Worm (Caenorhabditis elegans) whole organism, mixed stage, embryonic: ENCODE data around the gene acc-2.

Source experiments
- M03D4.4 ChIP-seq: sonication (generic microtip); optimal IDR thresholded peaks from 2 replicates; lab custom pipeline; 2017; ENCODE audit warnings: mild to moderate bottlenecking, missing genetic modification characterization, missing compliant biosample characterization
- bed-3 ChIP-seq: fragments of 200-800 bp; sonication (Bioruptor generic); optimal IDR thresholded peaks from 3 replicates; lab custom pipeline; 2018; ENCODE audit warnings: mild to moderate bottlenecking, missing genetic modification characterization, moderate library complexity, missing compliant biosample characterization
- blmp-1 ChIP-seq: fragments of 150-350 bp; optimal IDR thresholded peaks from 2 replicates; lab custom pipeline; 2014; ENCODE audit warnings: missing biosample characterization, missing genetic modification characterization
- ceh-39 ChIP-seq: fragments of 150-350 bp; optimal IDR thresholded peaks from 2 replicates; lab custom pipeline; 2014; ENCODE audit warnings: missing biosample characterization, missing genetic modification characterization
- ceh-43 ChIP-seq: fragments of 200-800 bp; sonication (Bioruptor generic); optimal IDR thresholded peaks from 2 replicates; lab custom pipeline; 2018; ENCODE audit warnings: mild to moderate bottlenecking, missing genetic modification characterization, moderate library complexity, missing compliant biosample characterization
- ces-1 ChIP-seq: fragments of 150-350 bp; optimal IDR thresholded peaks from 2 replicates; lab custom pipeline; 2014; ENCODE audit warnings: missing biosample characterization, missing genetic modification reagents, missing genetic modification characterization
- cnd-1 ChIP-seq: fragments of 200-800 bp; sonication (Bioruptor generic); optimal IDR thresholded peaks from 2 replicates; lab custom pipeline; 2018; ENCODE audit warnings: mild to moderate bottlenecking, missing genetic modification characterization, missing compliant biosample characterization
- drap-1 ChIP-seq: fragments of 200-800 bp; sonication (Bioruptor generic); optimal IDR thresholded peaks from 3 replicates; lab custom pipeline; 2018; ENCODE audit warnings: mild to moderate bottlenecking, missing genetic modification characterization, missing compliant biosample characterization
- elt-1 ChIP-seq: sonication (generic microtip); optimal IDR thresholded peaks from 2 replicates; lab custom pipeline; 2017; ENCODE audit warnings: missing genetic modification characterization, mild to moderate bottlenecking, missing compliant biosample characterization, antibody characterized with exemption, moderate library complexity, borderline replicate concordance; ENCODE audit not compliant: insufficient read depth
- elt-3 ChIP-seq: fragments of 150-350 bp; optimal IDR thresholded peaks from 2 replicates; lab custom pipeline; 2014; ENCODE audit warnings: missing biosample characterization, missing genetic modification characterization
- flh-1 ChIP-seq: fragments of 200-800 bp; sonication (Bioruptor generic); optimal IDR thresholded peaks from 2 replicates; lab custom pipeline; 2018; ENCODE audit warnings: mild to moderate bottlenecking, missing genetic modification characterization, moderate library complexity, missing compliant biosample characterization
- ham-2 ChIP-seq: fragments of 200-800 bp; sonication (Bioruptor generic); optimal IDR thresholded peaks from 2 replicates; lab custom pipeline; 2018; ENCODE audit warnings: mild to moderate bottlenecking, missing genetic modification characterization, missing compliant biosample characterization
- hlh-1 ChIP-seq: fragments of 150-350 bp; optimal IDR thresholded peaks from 2 replicates; lab custom pipeline; 2014; ENCODE audit warnings: missing biosample characterization, missing genetic modification reagents, missing genetic modification characterization
- lin-13 ChIP-seq: fragments of 150-350 bp; optimal IDR thresholded peaks from 2 replicates; lab custom pipeline; 2014; ENCODE audit warnings: missing biosample characterization, missing genetic modification characterization
- lin-32 ChIP-seq: fragments of 200-800 bp; sonication (Bioruptor generic); optimal IDR thresholded peaks from 2 replicates; lab custom pipeline; 2018; ENCODE audit warnings: mild to moderate bottlenecking, missing genetic modification characterization, missing compliant biosample characterization
- mab-5 ChIP-seq: fragments of 150-350 bp; optimal IDR thresholded peaks from 2 replicates; lab custom pipeline; 2014; ENCODE audit warnings: missing biosample characterization, missing genetic modification characterization
- mep-1 ChIP-seq: fragments of 150-350 bp; optimal IDR thresholded peaks from 2 replicates; lab custom pipeline; 2017; ENCODE audit warnings: missing biosample characterization, missing genetic modification reagents, missing genetic modification characterization, inconsistent platforms
- nhr-12 ChIP-seq: fragments of 150-350 bp; optimal IDR thresholded peaks from 2 replicates; lab custom pipeline; 2014; ENCODE audit warnings: missing biosample characterization, missing genetic modification characterization
- nhr-237 ChIP-seq: fragments of 150-350 bp; optimal IDR thresholded peaks from 2 replicates; lab custom pipeline; 2014; ENCODE audit warnings: missing biosample characterization, missing genetic modification characterization
- nhr-28 ChIP-seq: fragments of 150-350 bp; optimal IDR thresholded peaks from 2 replicates; lab custom pipeline; 2014; ENCODE audit warnings: missing biosample characterization, missing genetic modification characterization
- nhr-76 ChIP-seq: sonication (generic microtip); optimal IDR thresholded peaks from 2 replicates; lab custom pipeline; 2017; ENCODE audit warnings: missing biosample characterization, missing genetic modification characterization
- pha-4 ChIP-seq: fragments of 150-350 bp; optimal IDR thresholded peaks from 2 replicates; lab custom pipeline; 2018; ENCODE audit warnings: missing biosample characterization, missing genetic modification reagents, missing genetic modification characterization
- sem-2 ChIP-seq: fragments of 200-800 bp; sonication (Bioruptor generic); optimal IDR thresholded peaks from 2 replicates; lab custom pipeline; 2018; ENCODE audit warnings: mild to moderate bottlenecking, missing genetic modification characterization, missing compliant biosample characterization
- snpc-4 ChIP-seq: fragments of 150-350 bp; optimal IDR thresholded peaks from 2 replicates; lab custom pipeline; 2014; ENCODE audit warnings: missing biosample characterization, missing genetic modification characterization
- sptf-1 ChIP-seq: sonication (generic microtip); optimal IDR thresholded peaks from 2 replicates; lab custom pipeline; 2017; ENCODE audit warnings: mild to moderate bottlenecking, missing genetic modification characterization, moderate library complexity, missing compliant biosample characterization
- tbx-8 ChIP-seq: fragments of 200-800 bp; sonication (Bioruptor generic); optimal IDR thresholded peaks from 2 replicates; lab custom pipeline; 2018; ENCODE audit warnings: mild to moderate bottlenecking, missing genetic modification characterization, moderate library complexity, missing compliant biosample characterization
- unc-120 ChIP-seq: sonication (generic microtip); optimal IDR thresholded peaks from 2 replicates; lab custom pipeline; 2017; ENCODE audit warnings: missing genetic modification characterization, missing compliant biosample characterization; ENCODE audit not compliant: poor library complexity, severe bottlenecking
- unc-39 ChIP-seq: fragments of 150-350 bp; optimal IDR thresholded peaks from 2 replicates; lab custom pipeline; 2014; ENCODE audit warnings: missing biosample characterization, missing genetic modification characterization
- unc-62 ChIP-seq: fragments of 150-350 bp; optimal IDR thresholded peaks from 2 replicates; lab custom pipeline; 2014; ENCODE audit warnings: missing biosample characterization, missing genetic modification reagents, missing genetic modification characterization
- zip-8 ChIP-seq: fragments of 150-350 bp; optimal IDR thresholded peaks from 2 replicates; lab custom pipeline; 2014; ENCODE audit warnings: missing biosample characterization, missing genetic modification characterization
- ztf-11 ChIP-seq: fragments of 150-350 bp; optimal IDR thresholded peaks from 2 replicates; lab custom pipeline; 2014; ENCODE audit warnings: missing biosample characterization, missing genetic modification characterization

The acc-2 gene

DNA sequence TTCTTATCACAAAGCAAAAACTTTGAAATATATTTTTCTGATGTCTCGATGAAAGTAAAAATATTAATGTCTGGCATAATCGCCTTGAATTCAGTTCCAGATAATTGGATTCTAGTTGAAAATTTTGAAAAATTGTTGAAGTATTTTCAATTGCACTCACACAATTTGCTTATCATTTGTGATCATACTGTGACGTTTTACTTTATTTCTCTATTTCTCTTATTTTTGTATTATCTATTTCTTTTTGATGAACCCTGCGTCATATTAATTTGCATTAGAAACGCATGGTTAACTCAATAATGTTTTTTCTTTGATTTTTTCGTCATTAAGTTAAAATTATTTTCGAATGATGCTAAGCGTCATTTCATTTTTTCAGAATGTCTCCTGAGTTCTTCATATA is 6.3 kb upstream of the acc-2 start, which contains the start of gene C53D6.11:
Gene C53D6.11, plus strand, starts transcription at position 328 of the 400 bp plus-strand sequence.
- no peak for TF ChIP-seq unc-39 (tag; lab: Kevin White, UChicago)
- no peak for TF ChIP-seq tbx-8 (GFP tag; lab: Kevin White, UChicago)
- no peak for TF ChIP-seq ham-2 (GFP tag; lab: Kevin White, UChicago)
- no peak for TF ChIP-seq bed-3
- TF ChIP-seq nhr-237 (tag; lab: Kevin White, UChicago): no peak
- TF ChIP-seq lin-32: no peak
- TF ChIP-seq drap-1 (GFP tag; lab: Kevin White, UChicago): no peak
- no peak for TF ChIP-seq elt-1 (tag; lab: Kevin White, UChicago)
- TF ChIP-seq mab-5 (tag; lab: Kevin White, UChicago): no peak
- no peak for TF ChIP-seq nhr-12 (tag; lab: Kevin White, UChicago)
- TF ChIP-seq pha-4: no peak
- TF ChIP-seq mep-1 (tag; lab: Kevin White, UChicago): no peak
- no peak for TF ChIP-seq flh-1
- no peak for TF ChIP-seq nhr-76 (tag; lab: Kevin White, UChicago)
- no peak for TF ChIP-seq M03D4.4 (tag; lab: Kevin White, UChicago)
- TF ChIP-seq hlh-1 (tag; lab: Kevin White, UChicago): no peak
- no peak for TF ChIP-seq ceh-39 (tag; lab: Kevin White, UChicago)

DNA sequence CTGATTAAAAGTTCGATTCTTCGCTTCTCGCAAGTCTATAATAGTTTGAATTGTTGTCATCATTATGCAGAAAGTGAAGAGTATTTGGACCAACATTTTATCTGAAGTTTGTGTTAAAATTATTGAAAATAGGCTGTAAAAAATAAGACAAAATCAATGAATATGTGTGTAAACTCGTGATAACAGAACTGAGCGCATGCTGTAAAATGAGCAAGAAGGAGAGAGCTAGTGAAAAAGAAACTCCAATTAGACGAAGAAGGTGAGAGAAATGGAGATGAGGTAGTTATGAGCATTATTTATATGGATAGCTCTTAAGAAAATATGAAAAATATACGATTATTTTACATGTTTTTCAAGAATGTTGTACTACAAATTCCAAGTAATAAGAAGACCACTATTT is 4.3 kb downstream of the acc-2 start, which contains the start of gene C53D6.4:
Gene C53D6.4, minus strand, starts transcription at position 101 of the 400 bp plus-strand sequence.
- TF ChIP-seq snpc-4 (tag; lab: Kevin White, UChicago): no peak
- TF ChIP-seq tbx-8 (GFP tag; lab: Kevin White, UChicago): no peak
- no peak for TF ChIP-seq ceh-43 (GFP tag; lab: Kevin White, UChicago)
- TF ChIP-seq ceh-39 (tag; lab: Kevin White, UChicago): no peak
- TF ChIP-seq ces-1 (GFP tag; lab: Kevin White, UChicago): no peak

DNA sequence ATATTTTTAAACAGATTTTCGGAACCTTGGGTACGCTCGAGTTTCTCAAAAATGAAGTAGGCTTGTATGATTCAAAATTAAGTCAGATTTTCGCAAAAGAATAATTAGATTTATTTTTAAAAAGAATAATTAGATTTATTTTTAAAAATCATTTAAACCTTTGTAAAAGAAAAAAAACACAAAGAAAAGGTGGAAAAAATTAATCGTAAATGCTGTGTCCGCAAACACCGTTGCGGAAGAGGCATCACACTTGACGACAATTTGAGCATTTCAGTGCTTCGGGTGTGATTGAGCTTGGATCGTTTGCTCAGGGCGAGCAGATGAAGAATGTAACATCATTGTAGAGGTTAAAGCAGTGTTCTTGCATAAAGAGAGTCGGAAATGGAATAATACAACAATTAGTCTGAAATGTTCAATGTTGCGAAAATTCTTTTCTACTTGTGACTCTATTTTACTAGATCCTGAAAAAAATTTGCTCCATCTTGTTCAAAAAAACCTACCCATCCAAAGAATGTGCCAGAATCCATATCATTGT is 4.7 kb downstream of the acc-2 start:
- no peak for TF ChIP-seq ceh-43 (GFP tag; lab: Kevin White, UChicago)
- TF ChIP-seq sptf-1: no peak
- TF ChIP-seq lin-13 (tag; lab: Kevin White, UChicago): no peak
- no peak for TF ChIP-seq nhr-28
- TF ChIP-seq ceh-39 (tag; lab: Kevin White, UChicago): no peak
- no peak for TF ChIP-seq tbx-8 (GFP tag; lab: Kevin White, UChicago)
- no peak for TF ChIP-seq drap-1 (GFP tag; lab: Kevin White, UChicago)
- no peak for TF ChIP-seq ces-1 (GFP tag; lab: Kevin White, UChicago)
- no peak for TF ChIP-seq blmp-1 (tag; lab: Kevin White, UChicago)
- TF ChIP-seq zip-8: no peak
- TF ChIP-seq ztf-11 (tag; lab: Kevin White, UChicago): no peak
- no peak for TF ChIP-seq mab-5 (tag; lab: Kevin White, UChicago)
- no peak for TF ChIP-seq unc-120 (tag; lab: Kevin White, UChicago)
- TF ChIP-seq M03D4.4 (tag; lab: Kevin White, UChicago): no peak
- no peak for TF ChIP-seq hlh-1 (tag; lab: Kevin White, UChicago)
- no peak for TF ChIP-seq elt-3 (tag; lab: Kevin White, UChicago)
- TF ChIP-seq sem-2 (GFP tag; lab: Kevin White, UChicago): no peak
- TF ChIP-seq nhr-237 (tag; lab: Kevin White, UChicago): no peak

DNA sequence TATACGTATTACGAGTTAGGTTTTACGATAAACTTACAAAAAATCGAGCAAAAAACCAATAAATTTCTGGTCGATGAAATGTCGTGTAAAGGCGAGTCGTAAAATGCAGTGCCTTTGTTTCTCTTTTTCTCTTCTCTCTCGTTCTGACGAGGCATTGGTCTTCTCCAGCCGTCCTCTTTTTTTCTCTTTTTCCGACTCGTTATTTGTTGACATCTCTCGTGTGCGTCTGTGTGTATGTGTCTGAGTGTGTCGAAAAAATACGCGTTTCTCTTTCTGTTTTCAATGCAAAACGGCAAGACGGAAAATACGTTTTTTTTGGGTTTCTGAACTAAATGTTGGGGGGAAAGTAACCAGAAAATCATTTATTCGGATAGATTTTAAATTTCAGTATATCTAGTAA is 16.0 kb downstream of the acc-2 start, which contains the start of gene C53D6.6:
Gene C53D6.6, minus strand, starts transcription at position 118 of the 400 bp plus-strand sequence.
- TF ChIP-seq hlh-1 (tag; lab: Kevin White, UChicago) (peak; percentile 32), ham-2 (GFP tag; lab: Kevin White, UChicago) (no peak), pha-4 (peak; percentile 56), mep-1 (tag; lab: Kevin White, UChicago) (peak; percentile 3)
- TF ChIP-seq, all 35 proteins: peak for 3

DNA sequence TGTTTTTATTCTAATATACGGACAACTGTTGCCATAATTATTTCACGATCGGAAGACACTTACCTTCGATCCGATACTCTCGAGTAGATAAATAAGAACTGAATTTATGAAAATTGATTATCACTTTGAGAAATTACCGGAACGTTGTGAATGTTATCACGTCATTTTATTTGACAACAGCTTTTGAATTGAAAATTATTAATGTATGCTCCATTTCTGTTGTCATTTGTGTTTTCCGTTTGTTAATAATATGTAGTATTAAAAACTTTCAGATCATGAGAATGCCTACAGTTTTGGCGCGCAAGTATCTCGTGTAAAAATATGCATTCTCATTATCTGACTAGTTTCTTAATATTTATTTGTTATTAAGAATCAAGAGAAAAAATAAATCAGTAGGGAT is 17.8 kb downstream of the acc-2 start, which contains the start of gene C53D6.10:
Gene C53D6.10, minus strand, starts transcription at position 101 of the 400 bp plus-strand sequence.
- TF ChIP-seq M03D4.4 (tag; lab: Kevin White, UChicago): no peak
- TF ChIP-seq unc-39 (tag; lab: Kevin White, UChicago): no peak
- TF ChIP-seq nhr-76 (tag; lab: Kevin White, UChicago): no peak
- TF ChIP-seq ceh-43 (GFP tag; lab: Kevin White, UChicago): no peak
- TF ChIP-seq unc-120 (tag; lab: Kevin White, UChicago): no peak
- TF ChIP-seq snpc-4 (tag; lab: Kevin White, UChicago): no peak
- no peak for TF ChIP-seq hlh-1 (tag; lab: Kevin White, UChicago)
- no peak for TF ChIP-seq ham-2 (GFP tag; lab: Kevin White, UChicago)
- TF ChIP-seq cnd-1 (tag; lab: Kevin White, UChicago): no peak
- no peak for TF ChIP-seq bed-3
- TF ChIP-seq ces-1 (GFP tag; lab: Kevin White, UChicago): no peak
- no peak for TF ChIP-seq elt-1 (tag; lab: Kevin White, UChicago)
- no peak for TF ChIP-seq nhr-28
- TF ChIP-seq unc-62: no peak
- TF ChIP-seq, all 35 proteins: peak for 0
